Fruit fly (Drosophila melanogaster) whole organism, prepupa: Measurements from ENCODE around the gene MTF-1.

Experiments
- CG10631 ChIP-seq: fragments of 200-800 bp; sonication (Bioruptor generic); optimal IDR thresholded peaks from 2 replicates; lab custom pipeline; 2016; ENCODE audit warnings: missing biosample characterization, missing genetic modification characterization
- CG10669 ChIP-seq: fragments of 200-800 bp; sonication (Bioruptor generic); optimal IDR thresholded peaks from 3 replicates; lab custom pipeline; 2018; ENCODE audit warnings: missing biosample characterization, mild to moderate bottlenecking, missing genetic modification characterization, moderate library complexity
- CG11294 ChIP-seq: fragments of 200-800 bp; sonication (Bioruptor generic); IDR thresholded peaks from 2 replicates; pipeline ENCODE4 v1.3.6; 2022; ENCODE audit warnings: missing biosample characterization, missing genetic modification characterization
- CG11762 ChIP-seq: fragments of 200-800 bp; sonication (Bioruptor generic); optimal IDR thresholded peaks from 3 replicates; lab custom pipeline; 2016; ENCODE audit warnings: missing biosample characterization, missing genetic modification characterization; ENCODE audit not compliant: insufficient read depth
- CG11902 ChIP-seq: fragments of 200-800 bp; sonication (Bioruptor generic); optimal IDR thresholded peaks from 3 replicates; lab custom pipeline; 2016; ENCODE audit warnings: missing biosample characterization, missing genetic modification characterization
- CG15336 ChIP-seq: fragments of 200-800 bp; sonication (Bioruptor generic); IDR thresholded peaks from 2 replicates; pipeline ENCODE4 v1.3.6; 2022; ENCODE audit warnings: missing biosample characterization, missing genetic modification characterization
- CG1621 ChIP-seq: fragments of 200-800 bp; sonication (Bioruptor generic); optimal IDR thresholded peaks from 3 replicates; lab custom pipeline; 2018; ENCODE audit warnings: missing biosample characterization, mild to moderate bottlenecking, missing genetic modification characterization
- CG16779 ChIP-seq: fragments of 200-800 bp; sonication (Bioruptor generic); optimal IDR thresholded peaks from 3 replicates; lab custom pipeline; 2017; ENCODE audit warnings: missing biosample characterization, mild to moderate bottlenecking, missing genetic modification characterization
- CG31627 ChIP-seq: fragments of 200-800 bp; sonication (Bioruptor generic); optimal IDR thresholded peaks from 3 replicates; lab custom pipeline; 2016; ENCODE audit warnings: missing biosample characterization, missing genetic modification characterization
- CG32006 ChIP-seq: fragments of 200-800 bp; sonication (Bioruptor generic); optimal IDR thresholded peaks from 3 replicates; lab custom pipeline; 2017; ENCODE audit warnings: missing biosample characterization, mild to moderate bottlenecking, missing genetic modification characterization
- CG34406 ChIP-seq: fragments of 200-800 bp; sonication (Bioruptor generic); optimal IDR thresholded peaks from 3 replicates; lab custom pipeline; 2016; ENCODE audit warnings: missing biosample characterization, missing genetic modification characterization
- CG3919 ChIP-seq: fragments of 200-800 bp; sonication (Bioruptor generic); optimal IDR thresholded peaks from 3 replicates; lab custom pipeline; 2016; ENCODE audit warnings: missing biosample characterization, missing genetic modification characterization
- CG4318 ChIP-seq: fragments of 200-800 bp; sonication (Bioruptor generic); optimal IDR thresholded peaks from 3 replicates; lab custom pipeline; 2017; ENCODE audit warnings: missing biosample characterization, mild to moderate bottlenecking, missing genetic modification characterization
- CG6163 ChIP-seq: fragments of 200-800 bp; sonication (Bioruptor generic); IDR thresholded peaks from 3 replicates; pipeline ENCODE4 v1.3.6; 2022; ENCODE audit warnings: missing biosample characterization, missing genetic modification characterization
- CG6808 ChIP-seq: fragments of 200-800 bp; sonication (Bioruptor generic); optimal IDR thresholded peaks from 3 replicates; lab custom pipeline; 2017; ENCODE audit warnings: missing biosample characterization, missing genetic modification characterization, mild to moderate bottlenecking, moderate library complexity, missing genetic modification reagents
- CG6854 ChIP-seq: fragments of 200-800 bp; sonication (Bioruptor generic); optimal IDR thresholded peaks from 2 replicates; lab custom pipeline; 2017; ENCODE audit warnings: missing biosample characterization, mild to moderate bottlenecking, missing genetic modification characterization
- CG7368 ChIP-seq: fragments of 200-800 bp; sonication (Bioruptor generic); optimal IDR thresholded peaks from 3 replicates; lab custom pipeline; 2016; ENCODE audit warnings: missing biosample characterization, missing genetic modification characterization
- CG8119 ChIP-seq: fragments of 200-800 bp; sonication (Bioruptor generic); IDR thresholded peaks from 3 replicates; pipeline ENCODE4 v1.3.6; 2022; ENCODE audit warnings: missing biosample characterization, missing genetic modification characterization
- CG8632 ChIP-seq: fragments of 200-800 bp; sonication (Bioruptor generic); optimal IDR thresholded peaks from 3 replicates; lab custom pipeline; 2016; ENCODE audit warnings: missing biosample characterization, missing genetic modification characterization
- CG9139 ChIP-seq: fragments of 200-800 bp; sonication (Bioruptor generic); optimal IDR thresholded peaks from 3 replicates; lab custom pipeline; 2017; ENCODE audit warnings: missing biosample characterization, mild to moderate bottlenecking, missing genetic modification characterization
- Eip75B ChIP-seq: fragments of 200-800 bp; sonication (Bioruptor generic); optimal IDR thresholded peaks from 3 replicates; lab custom pipeline; 2016; ENCODE audit warnings: missing biosample characterization, missing genetic modification characterization
- Eip78C ChIP-seq: fragments of 200-800 bp; sonication (Bioruptor generic); peaks from one replicate; lab custom pipeline; 2016; ENCODE audit warnings: missing biosample characterization, missing genetic modification characterization
- Eip93F ChIP-seq: fragments of 200-800 bp; sonication (Bioruptor generic); optimal IDR thresholded peaks from 2 replicates; lab custom pipeline; 2016; ENCODE audit warnings: missing biosample characterization, mild to moderate bottlenecking, missing genetic modification characterization
- Ets96B ChIP-seq: fragments of 200-800 bp; optimal IDR thresholded peaks from 2 replicates; lab custom pipeline; 2019; ENCODE audit warnings: missing biosample characterization, mild to moderate bottlenecking, missing genetic modification characterization, moderate library complexity
- Gug ChIP-seq: fragments of 200-800 bp; sonication (Bioruptor generic); IDR thresholded peaks from 2 replicates; pipeline ENCODE4 v1.3.6; 2022; ENCODE audit warnings: missing biosample characterization, missing genetic modification characterization
- Hr38 ChIP-seq: sonication (Bioruptor generic); optimal IDR thresholded peaks from 2 replicates; lab custom pipeline; 2016; ENCODE audit warnings: missing biosample characterization, missing genetic modification characterization
- Hr39 ChIP-seq: fragments of 200-800 bp; sonication (Bioruptor generic); optimal IDR thresholded peaks from 2 replicates; lab custom pipeline; 2016; ENCODE audit warnings: missing biosample characterization, missing genetic modification characterization
- Hr4 ChIP-seq: fragments of 200-800 bp; sonication (Bioruptor generic); optimal IDR thresholded peaks from 3 replicates; lab custom pipeline; 2016; ENCODE audit warnings: missing biosample characterization, missing genetic modification characterization
- Lpt ChIP-seq: fragments of 200-800 bp; sonication (Bioruptor generic); optimal IDR thresholded peaks from 3 replicates; lab custom pipeline; 2016; ENCODE audit warnings: missing biosample characterization, missing genetic modification characterization
- Met ChIP-seq: fragments of 200-800 bp; sonication (Bioruptor generic); optimal IDR thresholded peaks from 3 replicates; lab custom pipeline; 2016; ENCODE audit warnings: missing biosample characterization, missing genetic modification characterization
- OdsH ChIP-seq: fragments of 200-800 bp; sonication (Bioruptor generic); optimal IDR thresholded peaks from 3 replicates; lab custom pipeline; 2016; ENCODE audit warnings: missing biosample characterization, missing genetic modification characterization
- Smox ChIP-seq: fragments of 200-800 bp; sonication (Bioruptor generic); optimal IDR thresholded peaks from 3 replicates; lab custom pipeline; 2016; ENCODE audit warnings: missing biosample characterization, missing genetic modification characterization
- Sox15 ChIP-seq: fragments of 200-800 bp; sonication (Bioruptor generic); optimal IDR thresholded peaks from 3 replicates; lab custom pipeline; 2016; ENCODE audit warnings: missing biosample characterization, missing genetic modification characterization
- achi ChIP-seq: fragments of 200-800 bp; sonication (Bioruptor generic); optimal IDR thresholded peaks from 3 replicates; lab custom pipeline; 2016; ENCODE audit warnings: missing biosample characterization, missing genetic modification characterization
- dsx ChIP-seq: fragments of 200-800 bp; optimal IDR thresholded peaks from 3 replicates; lab custom pipeline; 2019; ENCODE audit warnings: missing biosample characterization, mild to moderate bottlenecking, missing genetic modification characterization, moderate library complexity; ENCODE audit not compliant: poor library complexity, severe bottlenecking
- fd59A ChIP-seq: fragments of 200-800 bp; sonication (Bioruptor generic); optimal IDR thresholded peaks from 2 replicates; lab custom pipeline; 2017; ENCODE audit warnings: missing biosample characterization, mild to moderate bottlenecking, missing genetic modification characterization, missing genetic modification reagents
- fkh ChIP-seq: fragments of 200-800 bp; sonication (Bioruptor generic); optimal IDR thresholded peaks from 3 replicates; lab custom pipeline; 2017; ENCODE audit warnings: missing biosample characterization, mild to moderate bottlenecking, missing genetic modification characterization, moderate library complexity
- lz ChIP-seq: fragments of 200-800 bp; sonication (Bioruptor generic); optimal IDR thresholded peaks from 3 replicates; lab custom pipeline; 2016; ENCODE audit warnings: missing biosample characterization, missing genetic modification characterization
- net ChIP-seq: fragments of 200-800 bp; sonication (Bioruptor generic); optimal IDR thresholded peaks from 3 replicates; lab custom pipeline; 2016; ENCODE audit warnings: missing biosample characterization, missing genetic modification characterization
- pdm3 ChIP-seq: fragments of 200-800 bp; sonication (Bioruptor generic); optimal IDR thresholded peaks from 3 replicates; lab custom pipeline; 2016; ENCODE audit warnings: missing biosample characterization, missing genetic modification characterization
- salr ChIP-seq, 2 experiments: fragments of 200-800 bp; sonication (Bioruptor generic); optimal IDR thresholded peaks; 3 replicates each; lab custom pipeline; 2016 to 2018; ENCODE audit warnings: missing biosample characterization in 2 of 2, missing genetic modification characterization in 2 of 2, mild to moderate bottlenecking in 1 of 2
- spab ChIP-seq: fragments of 200-800 bp; sonication (Bioruptor generic); optimal IDR thresholded peaks from 2 replicates; lab custom pipeline; 2017; ENCODE audit warnings: missing biosample characterization, mild to moderate bottlenecking, missing genetic modification characterization, missing genetic modification reagents
- svp ChIP-seq: fragments of 200-800 bp; sonication (Bioruptor generic); peaks from one replicate; lab custom pipeline; 2016; ENCODE audit warnings: missing biosample characterization, missing genetic modification characterization
- topi ChIP-seq: fragments of 200-800 bp; sonication (Bioruptor generic); optimal IDR thresholded peaks from 3 replicates; lab custom pipeline; 2016; ENCODE audit warnings: missing biosample characterization, missing genetic modification characterization
- vri ChIP-seq: fragments of 200-800 bp; sonication (Bioruptor generic); optimal IDR thresholded peaks from 3 replicates; lab custom pipeline; 2016; ENCODE audit warnings: missing biosample characterization, mild to moderate bottlenecking, missing genetic modification characterization

MTF-1 gene

dm6 chr3L:9402157-9402890 lies 27.8 kb upstream of the MTF-1 start, which contains the start of gene eIF4E1:
Gene eIF4E1 (minus strand): TSS chr3L:9402460.
- peak; percentile 14 for TF ChIP-seq lz (GFP tag; lab: Kevin White, UChicago)
- TF ChIP-seq CG4318 (GFP tag; lab: Kevin White, UChicago) = no peak
- TF ChIP-seq CG6163 (GFP tag; lab: Robert Waterston, UW) = 0 out of 3 replicates have a peak, but pooled peaks have one; percentile 0
- no peak for TF ChIP-seq OdsH
- TF ChIP-seq topi = peak; percentile 8
- no peak for TF ChIP-seq Hr38 (GFP tag; lab: Kevin White, UChicago)
- TF ChIP-seq CG8632 (GFP tag; lab: Kevin White, UChicago) = no peak
- TF ChIP-seq Lpt (GFP tag; lab: Kevin White, UChicago) = no peak
- TF ChIP-seq Hr4 (GFP tag; lab: Kevin White, UChicago) = no peak
- TF ChIP-seq Eip78C (GFP tag; lab: Kevin White, UChicago) = peak; percentile 83
- no peak for TF ChIP-seq fkh (GFP tag; lab: Kevin White, UChicago)
- no peak for TF ChIP-seq Eip75B (GFP tag; lab: Kevin White, UChicago)
- no peak for TF ChIP-seq CG8119
- no peak for TF ChIP-seq Sox15 (GFP tag; lab: Kevin White, UChicago)
- no peak for TF ChIP-seq CG3919 (GFP tag; lab: Kevin White, UChicago)
- TF ChIP-seq Met = no peak
- no peak for TF ChIP-seq svp (GFP tag; lab: Kevin White, UChicago)
- no peak for TF ChIP-seq net (GFP tag; lab: Kevin White, UChicago)
- no peak for TF ChIP-seq Gug (GFP tag; lab: Robert Waterston, UW)
- TF ChIP-seq CG10631 = no peak
- TF ChIP-seq pdm3 (GFP tag; lab: Kevin White, UChicago) = no peak
- TF ChIP-seq Eip93F = no peak
- TF ChIP-seq salr (GFP tag; optimal IDR thresholded peaks at IDR 0.05; lab: Kevin White, UChicago) = no peak
- no peak for TF ChIP-seq CG9139 (GFP tag; lab: Kevin White, UChicago)
- no peak for TF ChIP-seq fd59A (GFP tag; lab: Kevin White, UChicago)
- TF ChIP-seq Smox = no peak
- no peak for TF ChIP-seq spab (GFP tag; lab: Kevin White, UChicago)
- no peak for TF ChIP-seq CG34406
- TF ChIP-seq Hr39 (GFP tag; lab: Kevin White, UChicago) = no peak
- no peak for TF ChIP-seq CG32006 (GFP tag; lab: Kevin White, UChicago)
- no peak for TF ChIP-seq CG6808 (GFP tag; lab: Kevin White, UChicago)
- TF ChIP-seq CG11294 (GFP tag; lab: Robert Waterston, UW) = no peak
- no peak for TF ChIP-seq achi (GFP tag; lab: Kevin White, UChicago)
- TF ChIP-seq Ets96B = no peak
- no peak for TF ChIP-seq vri (GFP tag; lab: Kevin White, UChicago)
- TF ChIP-seq CG31627 (GFP tag; lab: Kevin White, UChicago) = peak; percentile 9
- TF ChIP-seq CG11902 = no peak
- TF ChIP-seq CG10669 = no peak
- no peak for TF ChIP-seq CG15336 (GFP tag; lab: Robert Waterston, UW)
- no peak for TF ChIP-seq CG6854 (GFP tag; lab: Kevin White, UChicago)
- no peak for TF ChIP-seq CG7368 (GFP tag; lab: Kevin White, UChicago)
- TF ChIP-seq dsx (GFP tag; lab: Kevin White, UChicago) = no peak
- TF ChIP-seq CG11762 (GFP tag; lab: Kevin White, UChicago) = no peak
- TF ChIP-seq CG1621 (tag; lab: Kevin White, UChicago) = no peak
- TF ChIP-seq CG16779 (tag; lab: Kevin White, UChicago) = no peak
